Worm (Caenorhabditis elegans) whole organism, L3 larva: ENCODE results near the gene elo-2.

ENCODE experiments used
- R02D3.7 ChIP-seq: fragments of 150-350 bp; optimal IDR thresholded peaks from 2 replicates; lab custom pipeline; 2014; ENCODE audit warnings: missing biosample characterization, missing genetic modification characterization
- ZK546.5 ChIP-seq: sonication (generic microtip); optimal IDR thresholded peaks from 2 replicates; lab custom pipeline; 2017; ENCODE audit warnings: missing biosample characterization, missing genetic modification characterization
- ama-1 ChIP-seq: fragments of 150-350 bp; optimal IDR thresholded peaks from 2 replicates; lab custom pipeline; 2018
- ceh-16 ChIP-seq: sonication (generic microtip); optimal IDR thresholded peaks from 2 replicates; lab custom pipeline; 2017; ENCODE audit warnings: missing biosample characterization, missing genetic modification characterization
- ceh-28 ChIP-seq: fragments of 150-350 bp; optimal IDR thresholded peaks from 2 replicates; lab custom pipeline; 2014; ENCODE audit warnings: missing biosample characterization, missing genetic modification reagents, missing genetic modification characterization
- ceh-82 ChIP-seq: fragments of 150-350 bp; optimal IDR thresholded peaks from 2 replicates; lab custom pipeline; 2014; ENCODE audit warnings: missing biosample characterization, missing genetic modification characterization
- ceh-9 ChIP-seq: sonication (generic microtip); optimal IDR thresholded peaks from 2 replicates; lab custom pipeline; 2018; ENCODE audit warnings: missing biosample characterization, missing genetic modification characterization
- daf-12 ChIP-seq: fragments of 150-350 bp; optimal IDR thresholded peaks from 2 replicates; lab custom pipeline; 2014; ENCODE audit warnings: missing biosample characterization, missing genetic modification reagents, missing genetic modification characterization
- egl-27 ChIP-seq: sonication (generic microtip); optimal IDR thresholded peaks from 4 replicates; lab custom pipeline; 2017; ENCODE audit warnings: missing biosample characterization, missing genetic modification reagents, missing genetic modification characterization
- egl-5 ChIP-seq: fragments of 150-350 bp; optimal IDR thresholded peaks from 2 replicates; lab custom pipeline; 2017; ENCODE audit warnings: missing biosample characterization, missing genetic modification reagents, missing genetic modification characterization, inconsistent platforms
- elt-2 ChIP-seq: sonication (generic microtip); optimal IDR thresholded peaks from 2 replicates; lab custom pipeline; 2016; ENCODE audit warnings: missing genetic modification reagents, mild to moderate bottlenecking, missing genetic modification characterization, missing compliant biosample characterization
- eor-1 ChIP-seq, 2 experiments: fragments of 150-350 bp; optimal IDR thresholded peaks; 2 replicates each; lab custom pipeline; 2014 to 2018; ENCODE audit warnings: missing biosample characterization in 2 of 2, missing genetic modification characterization in 2 of 2
- fkh-10 ChIP-seq: sonication (generic microtip); optimal IDR thresholded peaks from 2 replicates; lab custom pipeline; 2017; ENCODE audit warnings: missing biosample characterization, missing genetic modification reagents, missing genetic modification characterization
- lin-39 ChIP-seq: fragments of 150-350 bp; optimal IDR thresholded peaks from 2 replicates; lab custom pipeline; 2018; ENCODE audit warnings: missing biosample characterization, missing genetic modification reagents, missing genetic modification characterization
- lsy-12 ChIP-seq: sonication (generic microtip); optimal IDR thresholded peaks from 2 replicates; lab custom pipeline; 2016; ENCODE audit warnings: mild to moderate bottlenecking, missing genetic modification characterization, missing compliant biosample characterization
- mdl-1 ChIP-seq: fragments of 150-350 bp; optimal IDR thresholded peaks from 2 replicates; lab custom pipeline; 2014; ENCODE audit warnings: missing biosample characterization, missing genetic modification characterization
- nfya-1 ChIP-seq: sonication (generic microtip); optimal IDR thresholded peaks from 2 replicates; lab custom pipeline; 2017; ENCODE audit warnings: missing genetic modification characterization, mild to moderate bottlenecking, missing compliant biosample characterization, antibody characterized with exemption, moderate library complexity; ENCODE audit not compliant: insufficient read depth
- nhr-23 ChIP-seq: fragments of 150-350 bp; optimal IDR thresholded peaks from 2 replicates; lab custom pipeline; 2014; ENCODE audit warnings: missing biosample characterization, missing genetic modification reagents, missing genetic modification characterization
- nhr-237 ChIP-seq: fragments of 150-350 bp; optimal IDR thresholded peaks from 2 replicates; lab custom pipeline; 2014; ENCODE audit warnings: missing biosample characterization, missing genetic modification characterization
- nhr-25 ChIP-seq: sonication (generic microtip); optimal IDR thresholded peaks from 2 replicates; lab custom pipeline; 2017; ENCODE audit warnings: missing biosample characterization, missing genetic modification characterization
- nhr-67 ChIP-seq: fragments of 150-350 bp; optimal IDR thresholded peaks from 2 replicates; lab custom pipeline; 2014; ENCODE audit warnings: missing biosample characterization, missing genetic modification characterization
- nhr-76 ChIP-seq: fragments of 150-350 bp; sonication (generic microtip); optimal IDR thresholded peaks from 5 replicates; lab custom pipeline; 2014; ENCODE audit warnings: missing biosample characterization, missing genetic modification characterization
- nhr-77 ChIP-seq: fragments of 150-350 bp; optimal IDR thresholded peaks from 2 replicates; lab custom pipeline; 2014; ENCODE audit warnings: missing biosample characterization, missing genetic modification characterization
- pha-4 ChIP-seq: fragments of 150-350 bp; optimal IDR thresholded peaks from 2 replicates; lab custom pipeline; 2014; ENCODE audit warnings: missing biosample characterization, missing genetic modification reagents, missing genetic modification characterization
- pqm-1 ChIP-seq: fragments of 150-350 bp; optimal IDR thresholded peaks from 2 replicates; lab custom pipeline; 2017; ENCODE audit warnings: missing biosample characterization, missing genetic modification characterization, inconsistent platforms
- sea-2 ChIP-seq: fragments of 150-350 bp; sonication (generic microtip); optimal IDR thresholded peaks from 4 replicates; lab custom pipeline; 2014; ENCODE audit warnings: missing biosample characterization, missing genetic modification reagents, missing genetic modification characterization
- skn-1 ChIP-seq: fragments of 150-350 bp; optimal IDR thresholded peaks from 2 replicates; lab custom pipeline; 2014; ENCODE audit warnings: missing biosample characterization, missing genetic modification characterization
- snpc-4 ChIP-seq: fragments of 150-350 bp; optimal IDR thresholded peaks from 2 replicates; lab custom pipeline; 2014; ENCODE audit warnings: missing biosample characterization, missing genetic modification characterization
- unc-62 ChIP-seq: fragments of 150-350 bp; sonication (generic microtip); optimal IDR thresholded peaks from 4 replicates; lab custom pipeline; 2014; ENCODE audit warnings: missing biosample characterization, missing genetic modification reagents, missing genetic modification characterization
- zag-1 ChIP-seq: fragments of 150-350 bp; optimal IDR thresholded peaks from 2 replicates; lab custom pipeline; 2014; ENCODE audit warnings: missing biosample characterization, missing genetic modification characterization
- ztf-4 ChIP-seq: fragments of 150-350 bp; optimal IDR thresholded peaks from 2 replicates; lab custom pipeline; 2014; ENCODE audit warnings: missing biosample characterization, missing genetic modification characterization

elo-2 gene

ce11 chrIV:17474047-17474446 lies 6.8 kb upstream of the elo-2 start:
- TF ChIP-seq ZK546.5 (tag; lab: Kevin White, UChicago), result no peak
- no peak for TF ChIP-seq ceh-28 (tag; lab: Kevin White, UChicago)
- TF ChIP-seq nhr-23 (tag; lab: Kevin White, UChicago), result peak; percentile 22
- TF ChIP-seq nhr-67 (tag; lab: Kevin White, UChicago), result no peak
- TF ChIP-seq R02D3.7, result no peak

ce11 chrIV:17473034-17473433 lies 5.8 kb upstream of the elo-2 start, which contains the start of gene gba-3:
Gene gba-3 (plus strand): TSS chrIV:17473334.
- TF ChIP-seq pqm-1, result no peak
- peak; percentile 49 for TF ChIP-seq nhr-25 (tag; lab: Kevin White, UChicago)
- no peak for TF ChIP-seq lsy-12 (tag; lab: Kevin White, UChicago)
- TF ChIP-seq nhr-23 (tag; lab: Kevin White, UChicago), result peak; percentile 3

DNA sequence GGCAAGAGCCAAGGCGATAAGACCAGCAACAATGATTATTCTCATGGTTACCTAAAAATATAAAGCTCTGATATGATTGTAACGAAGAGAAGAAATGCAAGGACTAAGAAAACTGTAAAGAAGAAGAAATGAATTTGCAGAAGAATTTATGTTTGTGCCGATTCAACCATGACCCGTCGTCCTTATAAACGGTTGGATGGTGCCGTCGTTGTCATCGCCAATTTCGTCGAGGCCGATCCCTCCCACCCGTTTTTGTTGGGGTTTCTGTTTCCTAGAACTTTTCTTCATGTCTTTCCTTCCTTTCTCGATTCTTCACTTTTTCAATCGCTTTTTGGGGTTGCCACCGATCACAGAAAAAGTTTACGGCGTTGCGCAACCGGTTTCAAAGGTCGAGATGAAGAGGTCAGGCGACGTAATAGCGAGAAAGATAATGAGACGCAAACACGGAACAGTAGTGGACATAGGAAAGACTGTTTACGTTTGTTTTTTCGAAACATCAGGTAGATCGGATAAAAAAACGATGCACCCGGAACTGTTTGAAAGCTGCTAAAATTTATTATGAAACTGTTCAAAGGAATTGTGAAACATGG lies 4.8 kb upstream of the elo-2 start, which contains the start of gene epic-1:
epic-1 (minus strand) TSS at position 51 of the 590 bp plus-strand sequence.
- TF ChIP-seq daf-12 (tag; lab: Kevin White, UChicago), result no peak
- no peak for TF ChIP-seq ceh-82
- TF ChIP-seq sea-2 (GFP tag; lab: Kevin White, UChicago), result no peak
- TF ChIP-seq ztf-4 (tag; lab: Kevin White, UChicago), result no peak
- TF ChIP-seq ZK546.5 (tag; lab: Kevin White, UChicago), result no peak
- TF ChIP-seq zag-1 (tag; lab: Kevin White, UChicago), result no peak
- TF ChIP-seq ceh-16 (tag; lab: Kevin White, UChicago), result no peak
- TF ChIP-seq nhr-67 (tag; lab: Kevin White, UChicago), result no peak
- TF ChIP-seq nhr-76, result no peak
- peak; percentile 87 for TF ChIP-seq nhr-23 (tag; lab: Kevin White, UChicago)
- TF ChIP-seq pqm-1, result no peak
- TF ChIP-seq egl-27 (tag; lab: Kevin White, UChicago), result peak; percentile 4
- TF ChIP-seq skn-1 (tag; lab: Kevin White, UChicago), result no peak
- TF ChIP-seq ceh-9 (tag; lab: Kevin White, UChicago), result no peak
- no peak for TF ChIP-seq eor-1 (tag; optimal IDR thresholded peaks at IDR 0.05; lab: Kevin White, UChicago)
- peak; percentile 81 for TF ChIP-seq nhr-25 (tag; lab: Kevin White, UChicago)
- no peak for TF ChIP-seq mdl-1 (tag; lab: Kevin White, UChicago)

ce11 chrIV:17470096-17470602 lies 2.9 kb upstream of the elo-2 start, which contains the start of gene F11E6.4:
Gene F11E6.4 (minus strand): TSS chrIV:17470354.
- no peak for TF ChIP-seq nhr-237 (tag; lab: Kevin White, UChicago)
- no peak for TF ChIP-seq ceh-82
- no peak for TF ChIP-seq ztf-4 (tag; lab: Kevin White, UChicago)
- TF ChIP-seq nhr-67 (tag; lab: Kevin White, UChicago), result no peak
- no peak for TF ChIP-seq ZK546.5 (tag; lab: Kevin White, UChicago)
- peak; percentile 36 for TF ChIP-seq ceh-28 (tag; lab: Kevin White, UChicago)
- TF ChIP-seq daf-12 (tag; lab: Kevin White, UChicago), result no peak
- peak; percentile 62 for TF ChIP-seq ama-1
- TF ChIP-seq fkh-10 (GFP tag; lab: Kevin White, UChicago), result no peak
- no peak for TF ChIP-seq R02D3.7
- peak; percentile 2 for TF ChIP-seq nhr-76
- no peak for TF ChIP-seq nfya-1 (tag; lab: Kevin White, UChicago)
- TF ChIP-seq nhr-77 (tag; lab: Kevin White, UChicago), result no peak
- no peak for TF ChIP-seq sea-2 (GFP tag; lab: Kevin White, UChicago)
- no peak for TF ChIP-seq nhr-23 (tag; lab: Kevin White, UChicago)
- peak; percentile 63 for TF ChIP-seq nhr-25 (tag; lab: Kevin White, UChicago)
- TF ChIP-seq lin-39 (tag; lab: Kevin White, UChicago), result no peak
- no peak for TF ChIP-seq eor-1 (tag; optimal IDR thresholded peaks at IDR 0.05; lab: Kevin White, UChicago)
- no peak for TF ChIP-seq egl-5 (tag; lab: Kevin White, UChicago)
- no peak for TF ChIP-seq elt-2 (tag; lab: Kevin White, UChicago)
- TF ChIP-seq unc-62 (GFP tag; lab: Kevin White, UChicago), result no peak
- no peak for TF ChIP-seq skn-1 (tag; lab: Kevin White, UChicago)

DNA sequence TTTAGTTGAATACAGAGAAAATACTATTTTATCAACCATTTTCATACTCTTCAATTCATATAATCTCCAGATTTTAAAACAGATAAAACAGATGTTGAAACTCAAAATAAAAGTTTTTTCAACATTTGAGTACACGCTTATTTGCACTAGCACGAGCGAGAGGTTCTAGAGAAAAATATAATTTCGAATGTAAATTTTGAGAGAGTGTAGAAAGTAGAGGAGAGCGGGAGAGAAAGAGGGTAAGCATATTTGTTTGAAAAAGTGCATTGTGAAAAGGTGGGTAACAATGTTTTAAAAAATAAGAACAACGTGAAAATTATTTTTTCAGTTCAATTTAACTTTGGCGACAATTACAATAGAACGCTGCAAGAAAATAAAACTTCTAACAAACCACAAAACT lies 617 bp upstream of the elo-2 start:
- no peak for TF ChIP-seq R02D3.7
- TF ChIP-seq snpc-4 (tag; lab: Kevin White, UChicago), result peak; percentile 8
- TF ChIP-seq pha-4 (tag; lab: Kevin White, UChicago), result peak; percentile 51
